Worm (Caenorhabditis elegans) whole organism, L1 larva: ENCODE measurements around the gene VW02B12L.2.

ENCODE experiments used
- C04F5.9 ChIP-seq: sonication (generic microtip); optimal IDR thresholded peaks from 2 replicates; lab custom pipeline; 2016; ENCODE audit warnings: missing genetic modification characterization, missing compliant biosample characterization
- C16A3.4 ChIP-seq: fragments of 150-350 bp; optimal IDR thresholded peaks from 2 replicates; lab custom pipeline; 2014; ENCODE audit warnings: missing biosample characterization, missing genetic modification characterization
- F16B12.6 ChIP-seq: fragments of 150-350 bp; optimal IDR thresholded peaks from 2 replicates; lab custom pipeline; 2014; ENCODE audit warnings: missing biosample characterization, missing genetic modification characterization
- Y116A8C.19 ChIP-seq: sonication (generic microtip); optimal IDR thresholded peaks from 2 replicates; lab custom pipeline; 2016; ENCODE audit warnings: missing compliant biosample characterization, missing genetic modification characterization, borderline replicate concordance
- alr-1 ChIP-seq: fragments of 200-800 bp; sonication (Bioruptor generic); optimal IDR thresholded peaks from 2 replicates; lab custom pipeline; 2018; ENCODE audit warnings: borderline replicate concordance, mild to moderate bottlenecking, missing genetic modification characterization, missing compliant biosample characterization
- ama-1 ChIP-seq: fragments of 150-350 bp; optimal IDR thresholded peaks from 2 replicates; lab custom pipeline; 2014
- blmp-1 ChIP-seq: fragments of 150-350 bp; optimal IDR thresholded peaks from 2 replicates; lab custom pipeline; 2014; ENCODE audit warnings: missing biosample characterization, missing genetic modification characterization
- ceh-8 ChIP-seq: fragments of 200-800 bp; sonication (Bioruptor generic); optimal IDR thresholded peaks from 2 replicates; lab custom pipeline; 2018; ENCODE audit warnings: mild to moderate bottlenecking, missing genetic modification characterization, moderate library complexity, missing compliant biosample characterization
- ceh-82 ChIP-seq, 3 experiments: fragments of 150-350 bp in 1 of 3; sonication (generic microtip) in 2 of 3; optimal IDR thresholded peaks; 2 replicates each; lab custom pipeline; 2014 to 2017; ENCODE audit warnings: missing biosample characterization in 3 of 3, missing genetic modification characterization in 3 of 3
- ceh-88 ChIP-seq: fragments of 200-800 bp; sonication (Bioruptor generic); IDR thresholded peaks from 2 replicates; pipeline ENCODE4 v1.3.6; 2022; ENCODE audit warnings: missing genetic modification characterization, missing compliant biosample characterization
- ceh-90 ChIP-seq: sonication (generic microtip); optimal IDR thresholded peaks from 2 replicates; lab custom pipeline; 2016; ENCODE audit warnings: missing genetic modification characterization, missing compliant biosample characterization
- dpl-1 ChIP-seq, 3 experiments: fragments of 150-350 bp in 2 of 3; sonication (generic microtip) in 1 of 3; optimal IDR thresholded peaks; 2 replicates each; lab custom pipeline; 2014 to 2017; ENCODE audit warnings: missing biosample characterization in 3 of 3, missing genetic modification characterization in 3 of 3, missing genetic modification reagents in 3 of 3
- dsc-1 ChIP-seq: sonication (generic microtip); optimal IDR thresholded peaks from 2 replicates; lab custom pipeline; 2016; ENCODE audit warnings: mild to moderate bottlenecking, missing genetic modification characterization, missing compliant biosample characterization
- egl-27 ChIP-seq, 2 experiments: fragments of 150-350 bp in 1 of 2; sonication (generic microtip); optimal IDR thresholded peaks; 3 replicates each; lab custom pipeline; 2017 to 2018; ENCODE audit warnings: missing biosample characterization in 2 of 2, missing genetic modification characterization in 2 of 2, missing genetic modification reagents in 2 of 2
- elt-2 ChIP-seq: sonication (generic microtip); optimal IDR thresholded peaks from 2 replicates; lab custom pipeline; 2016; ENCODE audit warnings: missing genetic modification characterization, mild to moderate bottlenecking, inconsistent platforms, missing compliant biosample characterization, missing genetic modification reagents
- fkh-10 ChIP-seq: sonication (generic microtip); optimal IDR thresholded peaks from 2 replicates; lab custom pipeline; 2017; ENCODE audit warnings: missing biosample characterization, missing genetic modification reagents, missing genetic modification characterization
- fkh-8 ChIP-seq: sonication (generic microtip); optimal IDR thresholded peaks from 2 replicates; lab custom pipeline; 2016; ENCODE audit warnings: mild to moderate bottlenecking, missing genetic modification characterization, missing compliant biosample characterization
- fos-1 ChIP-seq: fragments of 150-350 bp; optimal IDR thresholded peaks from 2 replicates; lab custom pipeline; 2014; ENCODE audit warnings: missing biosample characterization, missing genetic modification characterization
- grh-1 ChIP-seq: fragments of 200-800 bp; sonication (Bioruptor generic); IDR thresholded peaks from 2 replicates; pipeline ENCODE4 v1.3.6; 2022; ENCODE audit warnings: missing genetic modification reagents, missing genetic modification characterization, missing compliant biosample characterization
- hlh-17 ChIP-seq: fragments of 200-800 bp; sonication (Bioruptor generic); optimal IDR thresholded peaks from 2 replicates; lab custom pipeline; 2018; ENCODE audit warnings: missing genetic modification characterization, mild to moderate bottlenecking, missing compliant biosample characterization, moderate library complexity, borderline replicate concordance
- irx-1 ChIP-seq: sonication (generic microtip); optimal IDR thresholded peaks from 2 replicates; lab custom pipeline; 2016; ENCODE audit warnings: missing genetic modification characterization, missing compliant biosample characterization
- jun-1 ChIP-seq: fragments of 150-350 bp; optimal IDR thresholded peaks from 2 replicates; lab custom pipeline; 2014; ENCODE audit warnings: missing biosample characterization, missing genetic modification reagents, missing genetic modification characterization
- lin-14 ChIP-seq: fragments of 200-800 bp; sonication (Bioruptor generic); optimal IDR thresholded peaks from 2 replicates; lab custom pipeline; 2018; ENCODE audit warnings: mild to moderate bottlenecking, missing genetic modification characterization, moderate library complexity, missing compliant biosample characterization
- lin-35 ChIP-seq, 2 experiments: fragments of 150-350 bp; optimal IDR thresholded peaks; 2 replicates each; lab custom pipeline; 2014; ENCODE audit warnings: missing biosample characterization in 2 of 2, missing genetic modification characterization in 2 of 2, missing genetic modification reagents in 2 of 2
- lir-3 ChIP-seq: sonication (generic microtip); optimal IDR thresholded peaks from 2 replicates; lab custom pipeline; 2016; ENCODE audit warnings: mild to moderate bottlenecking, missing genetic modification characterization, moderate library complexity, missing compliant biosample characterization; ENCODE audit not compliant: poor library complexity
- mdl-1 ChIP-seq, 2 experiments: fragments of 150-350 bp; optimal IDR thresholded peaks; 2 replicates each; lab custom pipeline; 2014 to 2017; ENCODE audit warnings: missing biosample characterization in 2 of 2, missing genetic modification characterization in 2 of 2, inconsistent platforms in 1 of 2
- mep-1 ChIP-seq: fragments of 150-350 bp; optimal IDR thresholded peaks from 2 replicates; lab custom pipeline; 2014; ENCODE audit warnings: missing biosample characterization, missing genetic modification characterization
- nhr-12 ChIP-seq: sonication (generic microtip); optimal IDR thresholded peaks from 2 replicates; lab custom pipeline; 2017; ENCODE audit warnings: missing biosample characterization, missing genetic modification characterization
- nhr-20 ChIP-seq: sonication (generic microtip); optimal IDR thresholded peaks from 2 replicates; lab custom pipeline; 2016; ENCODE audit warnings: mild to moderate bottlenecking, missing genetic modification characterization, missing compliant biosample characterization
- nhr-28 ChIP-seq: fragments of 150-350 bp; optimal IDR thresholded peaks from 2 replicates; lab custom pipeline; 2014; ENCODE audit warnings: missing biosample characterization, missing genetic modification characterization
- nhr-77 ChIP-seq: fragments of 150-350 bp; optimal IDR thresholded peaks from 2 replicates; lab custom pipeline; 2014; ENCODE audit warnings: missing biosample characterization, missing genetic modification characterization
- rnt-1 ChIP-seq: sonication (generic microtip); optimal IDR thresholded peaks from 2 replicates; lab custom pipeline; 2016; ENCODE audit warnings: mild to moderate bottlenecking, missing genetic modification characterization, moderate library complexity, missing compliant biosample characterization
- skn-1 ChIP-seq: fragments of 150-350 bp; optimal IDR thresholded peaks from 2 replicates; lab custom pipeline; 2014; ENCODE audit warnings: missing biosample characterization, missing genetic modification characterization
- snpc-4 ChIP-seq: fragments of 150-350 bp; optimal IDR thresholded peaks from 2 replicates; lab custom pipeline; 2014; ENCODE audit warnings: missing biosample characterization, missing genetic modification characterization
- sox-4 ChIP-seq: sonication (generic microtip); optimal IDR thresholded peaks from 2 replicates; lab custom pipeline; 2016; ENCODE audit warnings: missing genetic modification characterization, missing compliant biosample characterization
- sptf-1 ChIP-seq: fragments of 150-350 bp; optimal IDR thresholded peaks from 2 replicates; lab custom pipeline; 2014; ENCODE audit warnings: missing biosample characterization, missing genetic modification characterization
- sup-37 ChIP-seq: fragments of 200-800 bp; sonication (Bioruptor generic); optimal IDR thresholded peaks from 2 replicates; lab custom pipeline; 2018; ENCODE audit warnings: mild to moderate bottlenecking, missing genetic modification characterization, missing compliant biosample characterization
- swsn-7 ChIP-seq: sonication (generic microtip); optimal IDR thresholded peaks from 2 replicates; lab custom pipeline; 2016; ENCODE audit warnings: missing genetic modification characterization, missing compliant biosample characterization
- tbx-2 ChIP-seq: sonication (generic microtip); optimal IDR thresholded peaks from 2 replicates; lab custom pipeline; 2016; ENCODE audit warnings: missing genetic modification characterization, missing compliant biosample characterization
- unc-130 ChIP-seq: fragments of 150-350 bp; optimal IDR thresholded peaks from 2 replicates; lab custom pipeline; 2017; ENCODE audit warnings: missing biosample characterization, missing genetic modification characterization, inconsistent platforms
- unc-30 ChIP-seq: sonication (generic microtip); optimal IDR thresholded peaks from 2 replicates; lab custom pipeline; 2017; ENCODE audit warnings: missing biosample characterization, missing genetic modification characterization
- unc-86 ChIP-seq: sonication (generic microtip); optimal IDR thresholded peaks from 2 replicates; lab custom pipeline; 2016; ENCODE audit warnings: missing genetic modification characterization, missing compliant biosample characterization
- unc-98 ChIP-seq: fragments of 200-800 bp; sonication (Bioruptor generic); IDR thresholded peaks from 2 replicates; pipeline ENCODE4 v1.3.6; 2022; ENCODE audit warnings: missing genetic modification characterization, missing compliant biosample characterization
- xbp-1 ChIP-seq: sonication (generic microtip); optimal IDR thresholded peaks from 2 replicates; lab custom pipeline; 2016; ENCODE audit warnings: missing genetic modification characterization, missing compliant biosample characterization
- zag-1 ChIP-seq: fragments of 150-350 bp; optimal IDR thresholded peaks from 2 replicates; lab custom pipeline; 2014; ENCODE audit warnings: missing biosample characterization, missing genetic modification characterization
- zip-4 ChIP-seq: fragments of 200-800 bp; sonication (Bioruptor generic); optimal IDR thresholded peaks from 2 replicates; lab custom pipeline; 2018; ENCODE audit warnings: mild to moderate bottlenecking, missing genetic modification characterization, moderate library complexity, missing compliant biosample characterization
- ztf-11 ChIP-seq, 2 experiments: sonication (generic microtip); optimal IDR thresholded peaks; 2 replicates each; lab custom pipeline; 2016 to 2017; ENCODE audit warnings: missing genetic modification characterization in 2 of 2, missing biosample characterization in 1 of 2, missing compliant biosample characterization in 1 of 2
- ztf-4 ChIP-seq: fragments of 150-350 bp; optimal IDR thresholded peaks from 2 replicates; lab custom pipeline; 2014; ENCODE audit warnings: missing biosample characterization, missing genetic modification characterization

The VW02B12L.2 gene

ce11 chrII:11455715-11456114, 15.6 kb upstream of the VW02B12L.2 start:
- TF ChIP-seq elt-2 (tag; lab: Kevin White, UChicago) (no peak), skn-1 (tag; lab: Kevin White, UChicago) (no peak), xbp-1 (no peak), nhr-12 (tag; lab: Kevin White, UChicago) (no peak), unc-130 (tag; lab: Kevin White, UChicago) (no peak), sptf-1 (no peak), alr-1 (tag; lab: Kevin White, UChicago) (no peak), sox-4 (tag; lab: Kevin White, UChicago) (no peak), zip-4 (GFP tag; lab: Kevin White, UChicago) (no peak), irx-1 (no peak), mep-1 (no peak), nhr-20 (no peak), tbx-2 (tag; lab: Kevin White, UChicago) (no peak), dpl-1 (GFP tag; optimal IDR thresholded peaks at IDR 0.05; lab: Kevin White, UChicago) (no peak), unc-98 (GFP tag; lab: Robert Waterston, UW) (no peak)

ce11 chrII:11455140-11455539, 15.0 kb upstream of the VW02B12L.2 start:
- TF ChIP-seq grh-1 (GFP tag; lab: Robert Waterston, UW) (0 out of 2 replicates have a peak, but pooled peaks have one; percentile 6), ceh-88 (GFP tag; lab: Robert Waterston, UW) (no peak)

- TF ChIP-seq Y116A8C.19 (tag; lab: Kevin White, UChicago) (no peak), lin-35 (GFP tag; optimal IDR thresholded peaks at IDR 0.05; lab: Kevin White, UChicago) (peak in 1 of 2 experiments; percentile 4), fkh-8 (tag; lab: Kevin White, UChicago) (peak; percentile 98)
These were observed 13.5 kb upstream of the VW02B12L.2 start for ce11 chrII:11453639-11454038.

ce11 chrII:11453025-11453424, 12.9 kb upstream of the VW02B12L.2 start, which contains the start of gene rsp-1:
rsp-1 (plus strand) TSS chrII:11453362.
- TF ChIP-seq C04F5.9 (peak; percentile 82), blmp-1 (peak; percentile 27), sup-37 (GFP tag; lab: Kevin White, UChicago) (peak; percentile 39), jun-1 (tag; lab: Kevin White, UChicago) (peak; percentile 91), sptf-1 (no peak), ceh-90 (tag; lab: Kevin White, UChicago) (no peak), unc-86 (tag; lab: Kevin White, UChicago) (peak; percentile 83), egl-27 (tag; optimal IDR thresholded peaks at IDR 0.05; lab: Kevin White, UChicago) (no peak), mdl-1 (tag; optimal IDR thresholded peaks at IDR 0.05; lab: Kevin White, UChicago) (peak in 1 of 2 experiments; percentile 85), nhr-12 (tag; lab: Kevin White, UChicago) (no peak), lir-3 (tag; lab: Kevin White, UChicago) (peak; percentile 68), tbx-2 (tag; lab: Kevin White, UChicago) (peak; percentile 88), nhr-77 (tag; lab: Kevin White, UChicago) (peak; percentile 78), dsc-1 (tag; lab: Kevin White, UChicago) (peak; percentile 89), ceh-82 (tag; optimal IDR thresholded peaks at IDR 0.05; lab: Kevin White, UChicago) (peak; percentile 92 to 95 (median 94)), nhr-28 (tag; lab: Kevin White, UChicago) (no peak), swsn-7 (peak; percentile 91), fos-1 (tag; lab: Kevin White, UChicago) (peak; percentile 78), fkh-10 (GFP tag; lab: Kevin White, UChicago) (peak; percentile 57), ceh-8 (GFP tag; lab: Kevin White, UChicago) (peak; percentile 55), elt-2 (tag; lab: Kevin White, UChicago) (peak; percentile 76), lin-14 (GFP tag; lab: Kevin White, UChicago) (peak; percentile 89), zag-1 (no peak), hlh-17 (GFP tag; lab: Kevin White, UChicago) (no peak), F16B12.6 (tag; lab: Kevin White, UChicago) (peak; percentile 69), snpc-4 (peak; percentile 81), rnt-1 (tag; lab: Kevin White, UChicago) (peak; percentile 94), ztf-11 (tag; optimal IDR thresholded peaks at IDR 0.05; lab: Kevin White, UChicago) (peak in 1 of 2 experiments; percentile 71), unc-30 (tag; lab: Kevin White, UChicago) (no peak), C16A3.4 (tag; lab: Kevin White, UChicago) (peak; percentile 95), ama-1 (no peak), xbp-1 (peak; percentile 90), ztf-4 (tag; lab: Kevin White, UChicago) (peak; percentile 84)
